Worm (Caenorhabditis elegans) whole organism, L4 larva: Measurements from ENCODE around the gene Y49F6C.8.

Experiments
- mdt-29 ChIP-seq: fragments of 200-800 bp; sonication (Bioruptor generic); IDR thresholded peaks from 2 replicates; pipeline ENCODE4 v1.3.6; 2022; ENCODE audit warnings: missing genetic modification reagents, missing genetic modification characterization, missing compliant biosample characterization
- mes-2 ChIP-seq: sonication (generic microtip); optimal IDR thresholded peaks from 2 replicates; lab custom pipeline; 2016; ENCODE audit warnings: missing genotype, mild to moderate bottlenecking, missing genetic modification characterization, missing compliant biosample characterization; ENCODE audit not compliant: poor library complexity, severe bottlenecking
- nhr-11 ChIP-seq: fragments of 150-350 bp; optimal IDR thresholded peaks from 2 replicates; lab custom pipeline; 2014; ENCODE audit warnings: missing biosample characterization, missing genetic modification characterization
- nhr-25 ChIP-seq: sonication (generic microtip); optimal IDR thresholded peaks from 2 replicates; lab custom pipeline; 2017; ENCODE audit warnings: missing genetic modification characterization, mild to moderate bottlenecking, missing compliant biosample characterization, antibody characterized with exemption, moderate library complexity, borderline replicate concordance; ENCODE audit not compliant: insufficient read depth

DNA sequence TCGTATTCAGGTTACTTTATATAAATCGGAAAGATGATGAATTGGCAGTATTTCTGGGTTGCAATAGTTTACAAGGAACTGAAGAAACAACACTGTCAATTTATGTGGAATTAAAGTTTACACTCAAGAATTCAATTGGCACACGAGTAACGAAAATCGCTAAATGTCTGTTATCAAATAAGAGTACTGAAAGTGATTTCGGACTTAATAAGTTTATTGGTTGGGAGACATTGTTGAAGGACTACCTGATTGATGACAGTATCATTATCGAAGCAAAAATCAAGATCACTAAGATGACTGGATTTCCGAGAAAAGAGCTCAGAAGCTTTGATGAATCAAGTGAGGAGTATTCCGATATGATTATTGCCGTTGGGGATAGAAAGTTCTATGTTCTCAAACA, 5.4 kb upstream of the Y49F6C.8 start:
- TF ChIP-seq mdt-29 (no peak), nhr-25 (tag; lab: Kevin White, UChicago) (no peak), mes-2 (tag; lab: Kevin White, UChicago) (no peak), nhr-11 (tag; lab: Kevin White, UChicago) (no peak)
